Fruit fly (Drosophila melanogaster): Measurements from ENCODE around the gene CG11590.

CG11590 gene

DNA sequence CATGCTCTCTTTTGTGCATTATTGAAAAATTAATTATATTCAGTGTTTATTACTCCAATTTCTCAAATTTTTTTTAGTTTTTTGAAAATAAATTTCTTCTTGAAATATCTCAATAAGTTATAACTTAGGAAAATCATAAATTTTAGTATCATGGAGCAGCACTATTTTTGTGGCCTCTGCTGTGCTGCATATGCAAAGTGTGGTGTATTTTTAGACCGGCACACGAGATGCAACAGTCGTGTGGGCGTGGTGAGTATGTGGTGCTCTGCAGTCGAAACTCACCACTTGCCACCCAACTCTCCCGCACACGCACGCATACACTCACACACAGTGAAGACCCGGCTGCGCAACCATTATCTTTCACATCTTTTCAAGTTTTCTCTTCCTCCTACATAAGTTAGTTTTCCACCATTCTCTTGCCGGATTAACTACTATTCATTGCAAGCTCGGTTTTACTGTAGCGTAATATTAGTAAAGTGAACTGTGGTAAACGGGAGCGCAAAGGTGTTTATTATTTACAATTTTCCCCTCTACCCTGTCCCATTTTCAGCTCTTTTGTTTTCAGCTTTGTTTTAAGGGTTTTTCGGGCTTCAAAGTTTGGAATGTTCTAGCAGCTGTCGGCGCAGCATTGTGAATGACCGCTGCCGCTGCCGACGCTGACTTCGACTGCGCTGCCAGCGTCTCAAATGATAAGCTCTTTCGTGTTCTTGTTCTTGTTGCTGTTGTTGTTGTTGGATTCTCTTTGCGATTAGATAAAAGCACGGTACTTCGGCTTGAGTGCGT is 8.6 kb downstream of the CG11590 start (continued):
- TF ChIP-seq CG4282 (GFP tag; optimal IDR thresholded peaks at IDR 0.05) (no peak), CG9876 (GFP tag; optimal IDR thresholded peaks at IDR 0.05) (no peak), eve (GFP tag; optimal IDR thresholded peaks at IDR 0.05) (no peak), Hr51 (GFP tag; optimal IDR thresholded peaks at IDR 0.05) (peak in 1 of 2 experiments; percentile 75), sna (GFP tag; IDR thresholded peaks at IDR 0.05; ENCODE audit: partially characterized antibody) (no peak), Gsc (GFP tag; IDR thresholded peaks at IDR 0.05) (no peak), Adf1 (GFP tag; IDR thresholded peaks at IDR 0.05) (peak; percentile 97), CG4424 (GFP tag; optimal IDR thresholded peaks at IDR 0.05) (peak; percentile 59), inv (GFP tag; IDR thresholded peaks at IDR 0.05; ENCODE audit: partially characterized antibody) (no peak), Rfx (GFP tag; IDR thresholded peaks at IDR 0.05) (peak; percentile 15; the same call in 1 of the 2 replicates), p53 (GFP tag; optimal IDR thresholded peaks at IDR 0.05) (no peak), Aef1 (GFP tag; IDR thresholded peaks at IDR 0.05) (no peak), CG16863 (GFP tag; optimal IDR thresholded peaks at IDR 0.05) (peak; percentile 36), usp (GFP tag; optimal IDR thresholded peaks at IDR 0.05) (no peak), CG8281 (tag; optimal IDR thresholded peaks at IDR 0.05) (peak; percentile 45), ase (GFP tag; IDR thresholded peaks at IDR 0.05) (0 out of 3 replicates have a peak, but pooled peaks have one; percentile 56), ranshi (GFP tag; IDR thresholded peaks at IDR 0.05) (peak; percentile 54), CG6813 (GFP tag; optimal IDR thresholded peaks at IDR 0.05) (peak; percentile 77), CG3995 (GFP tag; optimal IDR thresholded peaks at IDR 0.05) (no peak), CG1792 (GFP tag; optimal IDR thresholded peaks at IDR 0.05) (no peak), jing (GFP tag; optimal IDR thresholded peaks at IDR 0.05) (peak; percentile 12), CG5953 (GFP tag; IDR thresholded peaks at IDR 0.05) (peak; percentile 43; the same call in 1 of the 2 replicates), insv (GFP tag; optimal IDR thresholded peaks at IDR 0.05) (no peak), pnt (GFP tag; optimal IDR thresholded peaks at IDR 0.05) (peak; percentile 41), CG18476 (GFP tag; optimal IDR thresholded peaks at IDR 0.05) (peak; percentile 48), Drgx (GFP tag; IDR thresholded peaks at IDR 0.05) (peak; percentile 77), CG10565 (GFP tag; optimal IDR thresholded peaks at IDR 0.05) (no peak), dmrt11E (tag; optimal IDR thresholded peaks at IDR 0.05) (peak; percentile 71), bigmax (GFP tag; optimal IDR thresholded peaks at IDR 0.05) (no peak), unc-4 (GFP tag; IDR thresholded peaks at IDR 0.05; ENCODE audit: partially characterized antibody) (no peak), Hand (GFP tag; optimal IDR thresholded peaks at IDR 0.05) (no peak), CG12391 (tag; optimal IDR thresholded peaks at IDR 0.05) (peak; percentile 74), Antp (GFP tag; optimal IDR thresholded peaks at IDR 0.05) (no peak), sqz (GFP tag; optimal IDR thresholded peaks at IDR 0.05) (peak; percentile 57), Hr39 (optimal IDR thresholded peaks at IDR 0.05) (no peak), Hr3 (GFP tag; optimal IDR thresholded peaks at IDR 0.05) (peak; percentile 46), peb (GFP tag; IDR thresholded peaks at IDR 0.05) (no peak), bab2 (GFP tag; optimal IDR thresholded peaks at IDR 0.05) (no peak), gcm2 (GFP tag; optimal IDR thresholded peaks at IDR 0.05) (peak; percentile 29), Fer3 (tag; optimal IDR thresholded peaks at IDR 0.05) (peak; percentile 35), CG10959 (GFP tag; IDR thresholded peaks at IDR 0.05) (peak; percentile 29; the same call in 1 of the 2 replicates), tio (GFP tag; optimal IDR thresholded peaks at IDR 0.05) (peak; percentile 1), CG6791 (GFP tag; IDR thresholded peaks at IDR 0.05; ENCODE audit: partially characterized antibody) (no peak), ewg (GFP tag; optimal IDR thresholded peaks at IDR 0.05) (peak; percentile 14), CG5180 (GFP tag; optimal IDR thresholded peaks at IDR 0.05) (peak; percentile 69), ro (GFP tag; IDR thresholded peaks at IDR 0.05) (no peak), CG7357 (GFP tag; IDR thresholded peaks at IDR 0.05) (no peak), CG4707 (GFP tag; optimal IDR thresholded peaks at IDR 0.05) (peak; percentile 52), ap (GFP tag; IDR thresholded peaks at IDR 0.05) (peak; percentile 58; the same call in 1 of the 2 replicates), gt (GFP tag; IDR thresholded peaks at IDR 0.05) (no peak)

All from whole organism, embryonic.